Worm (Caenorhabditis elegans) whole organism, L2 larva: ENCODE results near the gene ncx-8.
A peak's percentile ranks its signal among the peaks of the same experiment; 100 is the strongest.

Experiments
- C34F6.9 ChIP-seq: fragments of 150-350 bp; optimal IDR thresholded peaks from 2 replicates; lab custom pipeline; 2014; ENCODE audit warnings: missing biosample characterization, missing genetic modification characterization
- F13H6.1 ChIP-seq: sonication (generic microtip); optimal IDR thresholded peaks from 2 replicates; lab custom pipeline; 2016; ENCODE audit warnings: missing genetic modification characterization, missing compliant biosample characterization
- R02D3.7 ChIP-seq: fragments of 150-350 bp; optimal IDR thresholded peaks from 2 replicates; lab custom pipeline; 2014; ENCODE audit warnings: missing biosample characterization, missing genetic modification characterization
- Y55F3AM.14 ChIP-seq: fragments of 200-800 bp; sonication (Bioruptor generic); optimal IDR thresholded peaks from 2 replicates; lab custom pipeline; 2018; ENCODE audit warnings: mild to moderate bottlenecking, missing genetic modification characterization, missing compliant biosample characterization
- alr-1 ChIP-seq: fragments of 150-350 bp; optimal IDR thresholded peaks from 2 replicates; lab custom pipeline; 2014; ENCODE audit warnings: missing biosample characterization, missing genetic modification characterization
- aly-2 ChIP-seq: fragments of 150-350 bp; optimal IDR thresholded peaks from 2 replicates; lab custom pipeline; 2014; ENCODE audit warnings: missing biosample characterization, missing genetic modification characterization
- ama-1 ChIP-seq: fragments of 150-350 bp; optimal IDR thresholded peaks from 2 replicates; lab custom pipeline; 2018; ENCODE audit warnings: inconsistent platforms
- ceh-16 ChIP-seq: fragments of 150-350 bp; optimal IDR thresholded peaks from 2 replicates; lab custom pipeline; 2014; ENCODE audit warnings: missing biosample characterization, missing genetic modification characterization
- ceh-82 ChIP-seq: fragments of 150-350 bp; optimal IDR thresholded peaks from 2 replicates; lab custom pipeline; 2014; ENCODE audit warnings: missing biosample characterization, missing genetic modification characterization
- crh-2 ChIP-seq: sonication (generic microtip); optimal IDR thresholded peaks from 2 replicates; lab custom pipeline; 2017; ENCODE audit warnings: missing biosample characterization, missing genetic modification characterization
- dmd-4 ChIP-seq: sonication (generic microtip); optimal IDR thresholded peaks from 2 replicates; lab custom pipeline; 2017; ENCODE audit warnings: missing biosample characterization, missing genetic modification characterization
- egl-27 ChIP-seq: sonication (generic microtip); optimal IDR thresholded peaks from 3 replicates; lab custom pipeline; 2017; ENCODE audit warnings: missing biosample characterization, missing genetic modification reagents, missing genetic modification characterization
- elt-3 ChIP-seq: sonication (generic microtip); optimal IDR thresholded peaks from 2 replicates; lab custom pipeline; 2017; ENCODE audit warnings: missing biosample characterization, missing genetic modification characterization
- fos-1 ChIP-seq: fragments of 150-350 bp; optimal IDR thresholded peaks from 2 replicates; lab custom pipeline; 2014; ENCODE audit warnings: missing biosample characterization, missing genetic modification characterization
- gmeb-1 ChIP-seq: fragments of 150-350 bp; optimal IDR thresholded peaks from 2 replicates; lab custom pipeline; 2014; ENCODE audit warnings: missing biosample characterization, missing genetic modification characterization
- lin-11 ChIP-seq: fragments of 150-350 bp; sonication (generic microtip); optimal IDR thresholded peaks from 2 replicates; lab custom pipeline; 2014; ENCODE audit warnings: missing biosample characterization, missing genetic modification characterization, inconsistent platforms, mixed read lengths
- lin-39 ChIP-seq: fragments of 150-350 bp; optimal IDR thresholded peaks from 2 replicates; lab custom pipeline; 2014; ENCODE audit warnings: missing biosample characterization, missing genetic modification reagents, missing genetic modification characterization
- lsy-2 ChIP-seq, 2 experiments: fragments of 150-350 bp in 1 of 2; sonication (generic microtip) in 1 of 2; optimal IDR thresholded peaks; 2 replicates each; lab custom pipeline; 2014 to 2017; ENCODE audit warnings: missing biosample characterization in 2 of 2, missing genetic modification characterization in 2 of 2
- mab-5 ChIP-seq: fragments of 150-350 bp; optimal IDR thresholded peaks from 2 replicates; lab custom pipeline; 2014; ENCODE audit warnings: missing biosample characterization, missing genetic modification characterization
- mdl-1 ChIP-seq, 2 experiments: fragments of 150-350 bp in 1 of 2; sonication (generic microtip) in 1 of 2; optimal IDR thresholded peaks; 2 replicates each; lab custom pipeline; 2017; ENCODE audit warnings: missing biosample characterization in 2 of 2, missing genetic modification characterization in 2 of 2
- nhr-237 ChIP-seq: fragments of 150-350 bp; optimal IDR thresholded peaks from 2 replicates; lab custom pipeline; 2014; ENCODE audit warnings: missing biosample characterization, missing genetic modification characterization
- nhr-6 ChIP-seq: fragments of 150-350 bp; optimal IDR thresholded peaks from 2 replicates; lab custom pipeline; 2014; ENCODE audit warnings: missing biosample characterization, missing genetic modification characterization
- nhr-77 ChIP-seq: fragments of 150-350 bp; optimal IDR thresholded peaks from 2 replicates; lab custom pipeline; 2014; ENCODE audit warnings: missing biosample characterization, missing genetic modification characterization
- sma-3 ChIP-seq: sonication (generic microtip); optimal IDR thresholded peaks from 2 replicates; lab custom pipeline; 2016; ENCODE audit warnings: missing genetic modification reagents, missing genetic modification characterization, missing compliant biosample characterization
- snpc-4 ChIP-seq: fragments of 150-350 bp; optimal IDR thresholded peaks from 2 replicates; lab custom pipeline; 2014; ENCODE audit warnings: missing biosample characterization, missing genetic modification characterization
- unc-39 ChIP-seq: fragments of 150-350 bp; optimal IDR thresholded peaks from 2 replicates; lab custom pipeline; 2014; ENCODE audit warnings: missing biosample characterization, missing genetic modification characterization
- unc-55 ChIP-seq: fragments of 150-350 bp; sonication (generic microtip); optimal IDR thresholded peaks from 3 replicates; lab custom pipeline; 2014; ENCODE audit warnings: missing biosample characterization, missing genetic modification reagents, missing genetic modification characterization
- unc-62 ChIP-seq: fragments of 150-350 bp; optimal IDR thresholded peaks from 2 replicates; lab custom pipeline; 2014; ENCODE audit warnings: missing biosample characterization, missing genetic modification reagents, missing genetic modification characterization

ncx-8 gene

ce11 chrV:4962968-4963367 is 24.0 kb downstream of the ncx-8 start, which contains the start of gene tam-1:
Gene tam-1 (minus strand): TSS chrV:4963102.
- TF ChIP-seq C34F6.9 (tag; lab: Kevin White, UChicago) (peak; percentile 40), mdl-1 (tag; optimal IDR thresholded peaks at IDR 0.05; lab: Kevin White, UChicago) (no peak)

DNA sequence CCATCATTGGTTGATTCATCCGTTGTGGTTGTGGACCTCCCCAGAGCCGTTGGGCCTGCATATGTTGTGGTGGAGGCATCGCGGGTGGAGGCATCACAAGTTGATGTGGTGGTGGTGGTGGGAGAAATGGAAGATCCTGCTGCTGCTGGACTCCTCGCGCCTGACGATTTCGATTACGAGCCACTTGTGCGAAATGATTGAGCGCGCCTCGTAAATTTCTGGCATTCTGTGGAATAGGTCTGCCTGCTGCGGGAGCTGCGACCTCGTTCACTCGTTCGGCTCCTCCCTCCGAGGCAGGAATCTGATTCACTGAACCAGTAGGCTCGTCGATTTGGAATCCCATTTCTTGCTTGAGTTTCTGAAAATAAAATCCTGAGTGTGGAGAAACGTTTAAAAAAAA is 26.3 kb downstream of the ncx-8 start:
- no peak for TF ChIP-seq nhr-6 (tag; lab: Kevin White, UChicago)
- no peak for TF ChIP-seq nhr-77

DNA sequence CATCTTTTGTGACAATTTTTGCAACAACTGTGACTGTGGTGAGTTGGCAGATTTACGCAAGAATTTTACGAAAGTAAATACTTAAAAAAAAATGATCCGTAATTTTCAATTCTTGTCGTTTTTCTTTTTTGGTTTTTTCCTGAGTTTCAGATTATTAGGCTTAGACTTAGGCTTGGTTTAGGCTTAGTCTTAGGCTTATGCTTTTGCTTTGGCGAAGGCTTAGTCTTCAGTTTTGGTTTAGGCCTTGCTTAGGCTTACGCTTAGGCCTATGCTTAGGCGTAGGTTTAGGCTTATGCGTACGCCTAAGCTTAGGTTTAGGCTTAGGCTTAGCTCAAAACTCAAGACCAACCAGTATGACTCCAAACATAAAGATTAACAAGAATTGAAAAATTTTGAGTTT is 29.4 kb downstream of the ncx-8 start:
- TF ChIP-seq R02D3.7 (tag; lab: Kevin White, UChicago) = no peak
- TF ChIP-seq unc-55 = no peak

ce11 chrV:4956529-4956928 is 30.5 kb downstream of the ncx-8 start, which contains the start of gene str-208:
Gene str-208 (plus strand): TSS chrV:4956829.
- TF ChIP-seq lin-11 (tag; lab: Kevin White, UChicago) (no peak), nhr-77 (no peak), egl-27 (tag; lab: Kevin White, UChicago) (no peak), Y55F3AM.14 (GFP tag; lab: Kevin White, UChicago) (no peak), unc-39 (tag; lab: Kevin White, UChicago) (no peak), lsy-2 (tag; optimal IDR thresholded peaks at IDR 0.05; lab: Kevin White, UChicago) (no peak), R02D3.7 (tag; lab: Kevin White, UChicago) (no peak)

DNA sequence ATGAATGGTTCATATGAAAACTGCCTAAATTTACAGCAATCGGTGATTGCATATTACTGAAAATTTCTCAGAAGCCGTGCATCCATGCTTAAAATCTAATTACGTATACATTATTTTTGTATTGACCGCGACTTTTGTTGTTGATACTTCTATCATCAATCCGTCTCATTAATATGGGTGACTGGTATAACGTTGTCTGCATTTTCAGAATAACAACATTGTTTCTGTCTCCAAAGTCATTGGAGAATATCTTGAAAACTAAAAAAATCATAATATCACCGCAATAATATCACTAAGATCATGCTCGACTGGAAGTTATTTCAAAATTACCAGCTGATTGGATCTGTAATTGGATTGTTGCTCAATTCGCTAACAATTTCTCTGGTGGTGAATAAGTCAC is 35.6 kb downstream of the ncx-8 start, which contains the start of gene str-207:
TSS of gene str-207 (plus strand) at position 301 of the 400 bp plus-strand sequence.
- TF ChIP-seq lin-11 (tag; lab: Kevin White, UChicago) (no peak), ceh-82 (no peak), elt-3 (tag; lab: Kevin White, UChicago) (no peak), snpc-4 (tag; lab: Kevin White, UChicago) (no peak), Y55F3AM.14 (GFP tag; lab: Kevin White, UChicago) (no peak), dmd-4 (tag; lab: Kevin White, UChicago) (no peak), F13H6.1 (tag; lab: Kevin White, UChicago) (no peak), C34F6.9 (tag; lab: Kevin White, UChicago) (no peak), unc-55 (no peak), ama-1 (lab: Kevin White, UChicago) (no peak), nhr-237 (no peak), lin-39 (tag; lab: Kevin White, UChicago) (no peak)

DNA sequence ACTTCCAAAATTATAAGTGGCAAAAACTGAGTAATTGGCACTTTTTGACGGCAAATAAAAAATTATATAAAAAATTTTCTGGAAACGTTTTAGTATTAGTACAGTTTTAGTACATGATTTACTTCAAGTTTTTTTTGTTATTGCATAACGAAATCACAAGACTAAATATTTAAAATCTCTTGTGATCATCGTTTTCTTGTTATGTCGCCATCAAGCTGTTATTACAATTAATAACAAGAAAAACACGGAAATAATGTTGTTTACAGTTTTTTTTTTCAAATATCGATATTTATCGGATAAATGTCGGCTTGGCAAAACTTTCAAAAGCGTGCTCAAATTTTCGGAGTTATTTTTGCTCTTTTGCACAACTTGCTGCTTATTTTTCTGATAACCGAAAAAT is 38.4 kb downstream of the ncx-8 start, which contains the start of gene str-209:
TSS of gene str-209 (plus strand) at position 301 of the 400 bp plus-strand sequence.
- no peak for TF ChIP-seq mab-5 (tag; lab: Kevin White, UChicago)
- TF ChIP-seq ceh-16 (tag; lab: Kevin White, UChicago) = no peak
- no peak for TF ChIP-seq crh-2 (tag; lab: Kevin White, UChicago)
- no peak for TF ChIP-seq nhr-237
- no peak for TF ChIP-seq Y55F3AM.14 (GFP tag; lab: Kevin White, UChicago)
- no peak for TF ChIP-seq lin-11 (tag; lab: Kevin White, UChicago)
- TF ChIP-seq unc-62 (GFP tag; lab: Kevin White, UChicago) = no peak
- no peak for TF ChIP-seq aly-2 (tag; lab: Kevin White, UChicago)

- TF ChIP-seq lin-11 (tag; lab: Kevin White, UChicago) = no peak
- TF ChIP-seq snpc-4 (tag; lab: Kevin White, UChicago) = no peak
- no peak for TF ChIP-seq fos-1 (tag; lab: Kevin White, UChicago)
- no peak for TF ChIP-seq sma-3
- TF ChIP-seq gmeb-1 (tag; lab: Kevin White, UChicago) = no peak
- no peak for TF ChIP-seq unc-55
- TF ChIP-seq mab-5 (tag; lab: Kevin White, UChicago) = no peak
- no peak for TF ChIP-seq dmd-4 (tag; lab: Kevin White, UChicago)
- TF ChIP-seq alr-1 = no peak
- no peak for TF ChIP-seq C34F6.9 (tag; lab: Kevin White, UChicago)
- TF ChIP-seq egl-27 (tag; lab: Kevin White, UChicago) = no peak
- TF ChIP-seq unc-39 (tag; lab: Kevin White, UChicago) = no peak
These were observed 42.8 kb downstream of the ncx-8 start, which contains the start of gene str-211 for ce11 chrV:4944219-4944618. Gene str-211 (minus strand): TSS chrV:4944319.
